Fruit fly (Drosophila melanogaster): ENCODE measurements around the gene CG14907.

DNA sequence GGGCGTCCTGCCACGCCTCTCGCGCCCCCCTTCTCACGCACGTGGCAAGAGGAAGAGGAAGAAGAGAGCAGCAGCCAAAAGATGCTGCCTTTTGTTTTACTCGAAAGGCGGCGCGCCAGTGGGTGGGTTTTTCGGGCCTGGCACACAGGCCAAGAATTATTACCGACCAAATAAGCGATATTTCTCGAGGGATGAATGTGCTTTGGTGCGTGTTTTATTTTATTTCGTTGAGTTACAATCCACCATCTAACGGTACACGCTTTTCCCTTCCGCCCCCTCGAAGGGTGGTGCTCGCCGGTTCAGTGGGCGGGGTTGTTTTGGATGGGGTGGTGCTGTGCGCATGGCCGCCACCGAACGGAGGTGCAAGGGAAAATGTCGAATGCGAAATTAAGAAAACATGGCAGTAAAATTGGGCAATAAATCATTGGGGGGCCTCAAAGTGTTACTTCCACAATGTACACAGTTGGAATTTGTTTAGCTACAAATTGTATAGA, 20.1 kb upstream of the CG14907 start:
- TF ChIP-seq usp (GFP tag; optimal IDR thresholded peaks at IDR 0.05) (no peak), h (GFP tag; optimal IDR thresholded peaks at IDR 0.05) (no peak), dmrt93B (GFP tag; optimal IDR thresholded peaks at IDR 0.05) (no peak), rgr (GFP tag; optimal IDR thresholded peaks at IDR 0.05) (no peak), Abd-B (GFP tag; optimal IDR thresholded peaks at IDR 0.05) (no peak)
